Fruit fly (Drosophila melanogaster) whole organism, adult: ENCODE data around the gene CG5290.
A peak's percentile ranks its signal among the peaks of the same experiment; 100 is the strongest.

ENCODE experiments used
- CG11617 ChIP-seq: fragments of 200-800 bp; sonication (Bioruptor generic); optimal IDR thresholded peaks from 2 replicates; lab custom pipeline; 2017; ENCODE audit warnings: mild to moderate bottlenecking, missing biosample characterization, missing genetic modification reagents, missing genetic modification characterization
- CG12768 ChIP-seq: fragments of 200-800 bp; sonication (Bioruptor generic); optimal IDR thresholded peaks from 2 replicates; lab custom pipeline; 2017; ENCODE audit warnings: missing biosample characterization, missing genetic modification characterization, mild to moderate bottlenecking, moderate library complexity, missing genetic modification reagents
- CG14711 ChIP-seq: fragments of 200-800 bp; sonication (Bioruptor generic); optimal IDR thresholded peaks from 2 replicates; lab custom pipeline; 2018; ENCODE audit warnings: missing biosample characterization, mild to moderate bottlenecking, missing genetic modification characterization, moderate library complexity
- CG1620 ChIP-seq: fragments of 200-800 bp; sonication (Bioruptor generic); optimal IDR thresholded peaks from 2 replicates; lab custom pipeline; 2016; ENCODE audit warnings: missing biosample characterization, missing genetic modification characterization
- CG33017 ChIP-seq: fragments of 200-800 bp; sonication (Bioruptor generic); optimal IDR thresholded peaks from 2 replicates; lab custom pipeline; 2018; ENCODE audit warnings: missing biosample characterization, mild to moderate bottlenecking, missing genetic modification characterization, moderate library complexity
- CG5204 ChIP-seq: fragments of 200-800 bp; sonication (Bioruptor generic); optimal IDR thresholded peaks from 2 replicates; lab custom pipeline; 2016; ENCODE audit warnings: missing biosample characterization, missing genetic modification characterization
- CG7045 ChIP-seq: fragments of 200-800 bp; sonication (Bioruptor generic); optimal IDR thresholded peaks from 2 replicates; lab custom pipeline; 2017; ENCODE audit warnings: missing biosample characterization, mild to moderate bottlenecking, missing genetic modification characterization
- CG7101 ChIP-seq: fragments of 200-800 bp; sonication (Bioruptor generic); optimal IDR thresholded peaks from 2 replicates; lab custom pipeline; 2018; ENCODE audit warnings: missing biosample characterization, mild to moderate bottlenecking, missing genetic modification characterization, moderate library complexity
- Clk ChIP-seq: fragments of 200-800 bp; sonication (Bioruptor generic); optimal IDR thresholded peaks from 2 replicates; lab custom pipeline; 2017; ENCODE audit warnings: missing biosample characterization, missing genetic modification characterization
- Crg-1 ChIP-seq: fragments of 200-800 bp; sonication (Bioruptor generic); optimal IDR thresholded peaks from 2 replicates; lab custom pipeline; 2016; ENCODE audit warnings: missing biosample characterization, missing genetic modification characterization
- Hr96 ChIP-seq: fragments of 200-800 bp; sonication (Bioruptor generic); optimal IDR thresholded peaks from 2 replicates; lab custom pipeline; 2016; ENCODE audit warnings: missing biosample characterization, missing genetic modification characterization
- Mnt ChIP-seq: fragments of 200-800 bp; sonication (Bioruptor generic); optimal IDR thresholded peaks from 2 replicates; lab custom pipeline; 2016; ENCODE audit warnings: missing biosample characterization, mild to moderate bottlenecking, missing genetic modification characterization
- bab1 ChIP-seq: fragments of 200-800 bp; sonication (Bioruptor generic); optimal IDR thresholded peaks from 3 replicates; lab custom pipeline; 2019; ENCODE audit warnings: missing biosample characterization, mild to moderate bottlenecking, missing genetic modification characterization, moderate library complexity
- cic ChIP-seq: fragments of 200-800 bp; sonication (Bioruptor generic); optimal IDR thresholded peaks from 2 replicates; lab custom pipeline; 2017; ENCODE audit warnings: missing biosample characterization, mild to moderate bottlenecking, missing genetic modification characterization, moderate library complexity
- cnc ChIP-seq, 2 experiments: fragments of >200 bp; optimal IDR thresholded peaks; 2 replicates each; lab custom pipeline; 2017
- kay ChIP-seq: fragments of 200-800 bp; sonication (Bioruptor generic); peaks from one replicate; lab custom pipeline; 2016; ENCODE audit warnings: missing biosample characterization, missing genetic modification characterization, borderline replicate concordance
- ovo ChIP-seq: fragments of 200-800 bp; sonication (Bioruptor generic); optimal IDR thresholded peaks from 2 replicates; lab custom pipeline; 2016; ENCODE audit warnings: missing biosample characterization, missing genetic modification characterization
- pad ChIP-seq: fragments of 200-800 bp; sonication (Bioruptor generic); optimal IDR thresholded peaks from 3 replicates; lab custom pipeline; 2017; ENCODE audit warnings: missing biosample characterization, missing genetic modification characterization, mild to moderate bottlenecking, moderate library complexity, missing genetic modification reagents
- tj ChIP-seq: fragments of 200-800 bp; sonication (Bioruptor generic); optimal IDR thresholded peaks from 3 replicates; lab custom pipeline; 2017; ENCODE audit warnings: missing biosample characterization, mild to moderate bottlenecking, missing genetic modification characterization, moderate library complexity
- toe ChIP-seq: fragments of 200-800 bp; sonication (Bioruptor generic); optimal IDR thresholded peaks from 2 replicates; lab custom pipeline; 2016; ENCODE audit warnings: missing biosample characterization, missing genetic modification characterization

Gene CG5290

DNA sequence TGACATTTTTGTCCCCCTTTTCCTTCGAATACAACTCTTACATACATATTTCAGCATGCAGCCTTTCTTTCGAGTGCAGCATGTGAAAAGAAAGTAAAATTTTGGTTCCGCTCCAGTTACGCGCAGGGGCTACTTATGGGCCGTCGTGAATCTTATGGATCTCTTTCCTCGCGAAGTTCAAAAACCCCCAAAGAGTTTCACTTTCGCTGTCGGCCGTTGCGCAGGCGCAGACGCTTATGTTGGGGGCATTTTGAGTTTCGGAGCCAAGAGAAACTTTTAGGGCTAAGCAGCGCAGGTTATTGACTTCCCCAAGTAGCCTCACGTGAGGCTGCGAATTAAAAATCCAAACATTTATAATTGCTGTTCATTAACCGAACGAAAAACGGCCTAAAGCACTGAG is 26.3 kb upstream of the CG5290 start:
- no peak for TF ChIP-seq CG33017 (tag; lab: Kevin White, UChicago)
- no peak for TF ChIP-seq CG5204 (GFP tag; lab: Kevin White, UChicago)
- TF ChIP-seq bab1 (GFP tag; lab: Kevin White, UChicago), result no peak
- no peak for TF ChIP-seq CG7045 (GFP tag; lab: Kevin White, UChicago)
- no peak for TF ChIP-seq tj (GFP tag; lab: Kevin White, UChicago)
- no peak for TF ChIP-seq Clk (GFP tag; lab: Kevin White, UChicago)
- TF ChIP-seq Hr96 (GFP tag; lab: Kevin White, UChicago), result no peak
- TF ChIP-seq CG11617 (GFP tag; lab: Kevin White, UChicago), result no peak
- no peak for TF ChIP-seq Mnt (GFP tag; lab: Kevin White, UChicago)
- no peak for TF ChIP-seq kay (GFP tag; lab: Kevin White, UChicago)
- TF ChIP-seq ovo (GFP tag; lab: Kevin White, UChicago), result no peak
- TF ChIP-seq cnc (optimal IDR thresholded peaks at IDR 0.05; lab: Kevin White, UChicago), result no peak
- no peak for TF ChIP-seq cic (GFP tag; lab: Kevin White, UChicago)
- no peak for TF ChIP-seq toe (GFP tag; lab: Kevin White, UChicago)
- TF ChIP-seq pad (GFP tag; lab: Kevin White, UChicago), result no peak
- no peak for TF ChIP-seq Crg-1 (GFP tag; lab: Kevin White, UChicago)
- TF ChIP-seq CG14711, result no peak

DNA sequence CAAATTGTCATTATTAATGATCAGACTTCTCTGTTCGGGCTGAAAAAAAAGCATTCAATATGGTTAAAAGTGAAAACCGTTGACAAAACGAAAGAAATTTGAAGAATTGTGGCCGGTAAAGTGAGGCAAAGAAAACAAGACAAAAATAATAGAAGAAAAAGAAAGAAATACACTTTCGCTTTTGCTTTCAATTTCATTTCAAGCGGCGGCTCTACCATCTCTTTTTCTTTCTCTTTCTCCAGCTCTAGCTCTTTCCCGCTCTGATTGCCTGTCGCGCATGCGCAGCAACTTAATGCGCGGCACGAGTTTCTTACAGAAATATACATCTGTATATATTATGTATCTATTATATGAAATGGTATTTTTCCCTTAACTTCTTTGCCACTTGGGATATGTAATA is 24.9 kb upstream of the CG5290 start:
- TF ChIP-seq bab1 (GFP tag; lab: Kevin White, UChicago) (no peak), Mnt (GFP tag; lab: Kevin White, UChicago) (no peak), Crg-1 (GFP tag; lab: Kevin White, UChicago) (no peak), pad (GFP tag; lab: Kevin White, UChicago) (no peak), Clk (GFP tag; lab: Kevin White, UChicago) (no peak), kay (GFP tag; lab: Kevin White, UChicago) (no peak), toe (GFP tag; lab: Kevin White, UChicago) (no peak), ovo (GFP tag; lab: Kevin White, UChicago) (no peak), CG12768 (GFP tag; lab: Kevin White, UChicago) (no peak)

DNA sequence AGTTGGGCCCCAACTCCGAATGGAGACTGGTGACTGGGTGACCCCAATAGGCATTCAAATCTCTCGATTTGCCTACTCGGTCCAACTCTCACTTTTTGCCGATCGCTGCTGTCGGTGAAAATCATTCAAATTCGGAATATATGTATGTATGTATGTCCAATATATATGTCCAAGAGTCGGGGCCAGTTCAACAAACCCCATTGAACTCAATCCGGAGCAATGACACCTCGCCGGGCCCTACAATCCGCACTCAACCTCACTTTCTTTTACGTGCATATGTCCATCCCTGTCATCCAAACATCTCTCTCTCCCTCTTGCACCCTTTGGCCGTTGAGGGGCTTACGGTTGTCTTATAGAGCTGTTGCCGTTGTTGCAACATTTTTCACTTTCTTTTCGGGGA is 22.7 kb upstream of the CG5290 start:
- TF ChIP-seq cnc (optimal IDR thresholded peaks at IDR 0.05; lab: Kevin White, UChicago) (no peak), CG33017 (tag; lab: Kevin White, UChicago) (no peak)

DNA sequence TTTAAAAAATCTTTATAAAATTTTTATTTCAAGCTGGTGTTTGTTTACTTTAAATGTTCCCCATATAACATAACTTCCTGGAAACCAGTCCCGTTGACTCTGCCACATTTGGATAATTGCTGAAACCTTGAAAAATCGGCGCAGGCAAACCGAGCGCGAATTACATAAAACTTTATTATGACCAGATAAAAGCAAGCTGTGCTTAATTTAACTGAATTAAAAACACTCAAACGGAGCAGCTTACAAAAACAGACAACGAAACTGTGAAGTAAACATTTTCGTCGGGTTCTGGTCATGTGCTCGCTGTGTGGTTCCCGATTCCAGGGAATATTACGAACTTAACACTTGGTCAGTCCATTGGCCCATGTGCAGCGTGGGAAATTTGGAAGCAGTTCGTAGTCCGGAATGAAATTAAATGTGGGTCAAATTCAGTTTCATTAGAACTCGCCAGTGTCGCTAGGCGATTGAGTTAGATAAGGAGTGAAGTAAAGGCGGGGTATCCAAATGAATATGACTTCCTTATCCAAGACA is 21.5 kb upstream of the CG5290 start:
- TF ChIP-seq tj (GFP tag; lab: Kevin White, UChicago) (peak; percentile 96), CG11617 (GFP tag; lab: Kevin White, UChicago) (no peak)

DNA sequence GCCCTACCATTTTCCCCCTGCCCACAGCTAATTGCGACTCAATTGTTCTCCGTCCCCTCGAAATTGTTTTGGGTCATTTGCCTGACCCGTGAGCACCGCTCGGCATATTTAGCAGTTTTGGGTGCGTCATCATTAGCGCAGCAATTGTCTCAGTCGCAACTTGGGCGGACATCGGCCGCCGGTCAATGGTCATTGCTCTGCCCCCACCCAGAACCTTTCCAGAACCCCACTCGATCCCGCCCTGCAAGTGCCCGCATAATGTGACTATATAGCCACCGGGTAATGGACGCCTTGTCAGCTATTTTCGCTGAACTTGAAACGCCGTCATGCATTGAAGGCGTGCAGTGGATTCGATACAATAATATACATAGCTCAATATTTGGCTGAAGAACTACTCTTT is 20.7 kb upstream of the CG5290 start:
- TF ChIP-seq CG7101, result no peak
- TF ChIP-seq Clk (GFP tag; lab: Kevin White, UChicago), result peak; percentile 5
- TF ChIP-seq CG12768 (GFP tag; lab: Kevin White, UChicago), result peak; percentile 93
- TF ChIP-seq CG33017 (tag; lab: Kevin White, UChicago), result peak; percentile 8
- TF ChIP-seq Crg-1 (GFP tag; lab: Kevin White, UChicago), result no peak
- TF ChIP-seq bab1 (GFP tag; lab: Kevin White, UChicago), result no peak
- no peak for TF ChIP-seq CG7045 (GFP tag; lab: Kevin White, UChicago)
- no peak for TF ChIP-seq toe (GFP tag; lab: Kevin White, UChicago)
- TF ChIP-seq Mnt (GFP tag; lab: Kevin White, UChicago), result no peak
- TF ChIP-seq CG5204 (GFP tag; lab: Kevin White, UChicago), result no peak
- no peak for TF ChIP-seq CG14711
- peak; percentile 97 for TF ChIP-seq tj (GFP tag; lab: Kevin White, UChicago)
- TF ChIP-seq CG1620, result no peak
- TF ChIP-seq cnc (optimal IDR thresholded peaks at IDR 0.05; lab: Kevin White, UChicago), result no peak
- no peak for TF ChIP-seq cic (GFP tag; lab: Kevin White, UChicago)
- no peak for TF ChIP-seq ovo (GFP tag; lab: Kevin White, UChicago)
- no peak for TF ChIP-seq pad (GFP tag; lab: Kevin White, UChicago)
- no peak for TF ChIP-seq CG11617 (GFP tag; lab: Kevin White, UChicago)
- no peak for TF ChIP-seq kay (GFP tag; lab: Kevin White, UChicago)
- TF ChIP-seq Hr96 (GFP tag; lab: Kevin White, UChicago), result no peak

DNA sequence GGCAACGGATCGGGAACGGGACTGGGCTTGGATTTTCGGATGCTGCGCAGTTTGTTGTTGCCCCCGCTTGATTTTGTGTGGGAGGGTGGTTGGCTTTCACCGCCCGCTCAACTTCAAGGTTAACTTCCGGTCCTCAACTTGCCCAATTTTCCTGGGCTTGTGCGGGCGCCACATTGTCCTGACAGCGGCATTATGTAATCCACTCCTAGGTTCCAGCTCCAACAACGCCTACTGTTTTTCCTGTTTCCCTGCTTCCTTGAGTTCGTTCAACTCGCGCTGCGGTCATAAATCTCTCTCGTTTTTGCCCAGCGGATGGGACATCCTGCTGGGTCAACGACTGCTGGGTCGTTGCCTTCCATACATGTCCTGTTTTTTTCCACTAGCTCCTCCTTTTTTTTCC is 19.5 kb upstream of the CG5290 start:
- TF ChIP-seq CG1620 (no peak), pad (GFP tag; lab: Kevin White, UChicago) (no peak), CG7101 (no peak), CG12768 (GFP tag; lab: Kevin White, UChicago) (no peak), CG14711 (no peak), kay (GFP tag; lab: Kevin White, UChicago) (no peak)
